Worm (Caenorhabditis elegans): ENCODE results near the gene apc-17.

apc-17 gene

ce11 chrII:11126312-11127000 lies 18.5 kb downstream of the apc-17 start, which contains the start of the genes rps-9 and lsm-1 (continued):
- TF ChIP-seq attf-5 (GFP tag; optimal IDR thresholded peaks at IDR 0.05) (peak; percentile 42), F33H1.4 (GFP tag; IDR thresholded peaks at IDR 0.05) (peak; percentile 94), madf-8 (GFP tag; conservative IDR thresholded peaks at IDR 0.05) (0 out of 2 replicates have a peak, but pooled peaks have one; percentile 19), K12H6.12 (tag; optimal IDR thresholded peaks at IDR 0.05) (no peak), mcd-1 (GFP tag; IDR thresholded peaks at IDR 0.05) (peak; percentile 69), D2030.7 (GFP tag; IDR thresholded peaks at IDR 0.05) (peak; percentile 63), F57A8.1 (GFP tag; optimal IDR thresholded peaks at IDR 0.05) (no peak), F23B12.7 (tag; optimal IDR thresholded peaks at IDR 0.05; ENCODE audit: insufficient read depth) (peak; percentile 83), rec-8 (tag; optimal IDR thresholded peaks at IDR 0.05) (no peak), C17E4.6 (GFP tag; IDR thresholded peaks at IDR 0.05) (no peak), zfh-2 (GFP tag; conservative IDR thresholded peaks at IDR 0.05) (no peak), F52B5.7 (tag; optimal IDR thresholded peaks at IDR 0.05) (no peak), egl-18 (GFP tag; IDR thresholded peaks at IDR 0.05) (no peak), madf-3 (GFP tag; IDR thresholded peaks at IDR 0.05) (0 out of 2 replicates have a peak, but pooled peaks have one; percentile 28), die-1 (tag; optimal IDR thresholded peaks at IDR 0.05) (no peak), lsl-1 (GFP tag; optimal IDR thresholded peaks at IDR 0.05) (peak; percentile 85), hmg-20 (GFP tag; IDR thresholded peaks at IDR 0.05) (no peak)

ce11 chrII:11127364-11127763 lies 19.4 kb downstream of the apc-17 start, which contains the start of gene F40F8.1:
TSS of gene F40F8.1 (plus strand) at chrII:11127664.
- TF ChIP-seq lsl-1 (GFP tag; optimal IDR thresholded peaks at IDR 0.05) (no peak), ceh-58 (GFP tag; IDR thresholded peaks at IDR 0.05) (no peak), madf-8 (GFP tag; conservative IDR thresholded peaks at IDR 0.05) (no peak), Y53G8AR.9 (GFP tag; conservative IDR thresholded peaks at IDR 0.05) (no peak), egrh-3 (GFP tag; IDR thresholded peaks at IDR 0.05) (no peak), tbx-9 (tag; optimal IDR thresholded peaks at IDR 0.05; ENCODE audit: borderline replicate concordance) (no peak), athp-1 (tag; optimal IDR thresholded peaks at IDR 0.05) (no peak), T26A5.8 (tag; optimal IDR thresholded peaks at IDR 0.05) (no peak), ztf-28 (GFP tag; IDR thresholded peaks at IDR 0.05) (no peak), pha-4 (tag; optimal IDR thresholded peaks at IDR 0.05) (no peak), ZK185.1 (tag; optimal IDR thresholded peaks at IDR 0.05; ENCODE audit: poor library complexity, severe bottlenecking) (no peak), repo-1 (tag; optimal IDR thresholded peaks at IDR 0.05) (no peak), madf-6 (GFP tag; IDR thresholded peaks at IDR 0.05) (no peak), nhr-179 (tag; optimal IDR thresholded peaks at IDR 0.05) (no peak), ztf-6 (GFP tag; IDR thresholded peaks at IDR 0.05) (no peak), let-607 (tag; optimal IDR thresholded peaks at IDR 0.05) (no peak), unc-62 (GFP tag; optimal IDR thresholded peaks at IDR 0.05) (no peak), F57A8.1 (GFP tag; optimal IDR thresholded peaks at IDR 0.05) (no peak), rcor-1 (GFP tag; IDR thresholded peaks at IDR 0.05) (no peak)

ce11 chrII:11128989-11129388 lies 21.1 kb downstream of the apc-17 start, which contains the start of gene F40F8.3:
TSS of gene F40F8.3 (plus strand) at chrII:11129289.
- TF ChIP-seq hlh-12 (tag; optimal IDR thresholded peaks at IDR 0.05) (no peak), F49E8.2 (tag; optimal IDR thresholded peaks at IDR 0.05; ENCODE audit: insufficient read depth) (no peak), F52B5.7 (tag; optimal IDR thresholded peaks at IDR 0.05) (no peak), ama-1 (optimal IDR thresholded peaks at IDR 0.05) (no peak), ama-1 (GFP tag; optimal IDR thresholded peaks at IDR 0.05) (no peak), ztf-25 (GFP tag; IDR thresholded peaks at IDR 0.05) (no peak), nfya-1 (tag; optimal IDR thresholded peaks at IDR 0.05; ENCODE audit: borderline replicate concordance, insufficient read depth) (no peak)

Data from whole organism, young adult.